Fruit fly (Drosophila melanogaster): Measurements from ENCODE around the gene nSyb.

The nSyb gene

dm6 chr3L:1668504-1668903, 31.0 kb upstream of the nSyb start, which contains the start of gene RpL23A (continued):
- no peak for TF ChIP-seq CG10669 (GFP tag; optimal IDR thresholded peaks at IDR 0.05)
- TF ChIP-seq pdm3 (GFP tag; optimal IDR thresholded peaks at IDR 0.05): no peak
- TF ChIP-seq ss (GFP tag; optimal IDR thresholded peaks at IDR 0.05): peak; percentile 56 to 85
- TF ChIP-seq CG8119 (GFP tag; IDR thresholded peaks at IDR 0.05): no peak
- TF ChIP-seq CG9139 (GFP tag; optimal IDR thresholded peaks at IDR 0.05): peak; percentile 77
- peak; percentile 95 for TF ChIP-seq Eip78C (GFP tag)
- peak; percentile 73 for TF ChIP-seq CG8319 (GFP tag; optimal IDR thresholded peaks at IDR 0.05)
- TF ChIP-seq Eip75B (GFP tag; optimal IDR thresholded peaks at IDR 0.05): peak; percentile 85
- no peak for TF ChIP-seq CG8632 (GFP tag; optimal IDR thresholded peaks at IDR 0.05)
- no peak for TF ChIP-seq svp (GFP tag)
- TF ChIP-seq fd59A (GFP tag; optimal IDR thresholded peaks at IDR 0.05): peak; percentile 51
- TF ChIP-seq Hr4 (GFP tag; optimal IDR thresholded peaks at IDR 0.05): no peak
- no peak for TF ChIP-seq CG4318 (GFP tag; optimal IDR thresholded peaks at IDR 0.05)
- TF ChIP-seq CG6163 (GFP tag; IDR thresholded peaks at IDR 0.05): peak; percentile 93
- peak; percentile 74 for TF ChIP-seq CG16779 (tag; optimal IDR thresholded peaks at IDR 0.05)

DNA sequence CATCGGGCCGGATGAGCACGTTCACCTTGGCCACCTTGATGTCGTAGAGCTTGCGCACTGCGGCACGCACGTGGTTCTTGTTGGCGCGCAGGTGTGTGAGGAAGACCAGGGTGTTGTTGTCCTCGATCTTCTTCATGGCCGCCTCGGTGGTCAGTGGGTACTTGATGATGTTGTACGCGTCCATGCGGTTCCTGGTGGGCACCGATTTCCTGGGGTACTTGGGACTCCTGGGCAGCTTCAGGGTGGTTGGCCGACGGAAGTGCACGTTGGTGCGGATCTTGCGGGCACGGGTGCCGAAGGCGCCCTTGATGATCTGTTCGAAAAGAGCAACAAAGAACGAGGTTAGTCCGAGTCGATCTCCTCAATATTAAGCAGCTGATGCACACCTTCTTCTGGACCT, 29.9 kb upstream of the nSyb start:
- TF ChIP-seq Hr39 (GFP tag; optimal IDR thresholded peaks at IDR 0.05): no peak
- TF ChIP-seq salr (GFP tag; optimal IDR thresholded peaks at IDR 0.05): no peak
- no peak for TF ChIP-seq Blimp-1 (GFP tag; optimal IDR thresholded peaks at IDR 0.05)
- no peak for TF ChIP-seq Sox102F (GFP tag; optimal IDR thresholded peaks at IDR 0.05)
- no peak for TF ChIP-seq Ets96B (tag; optimal IDR thresholded peaks at IDR 0.05)
- no peak for TF ChIP-seq CG31627 (GFP tag; optimal IDR thresholded peaks at IDR 0.05)
- TF ChIP-seq ss (GFP tag; optimal IDR thresholded peaks at IDR 0.05): no peak

DNA sequence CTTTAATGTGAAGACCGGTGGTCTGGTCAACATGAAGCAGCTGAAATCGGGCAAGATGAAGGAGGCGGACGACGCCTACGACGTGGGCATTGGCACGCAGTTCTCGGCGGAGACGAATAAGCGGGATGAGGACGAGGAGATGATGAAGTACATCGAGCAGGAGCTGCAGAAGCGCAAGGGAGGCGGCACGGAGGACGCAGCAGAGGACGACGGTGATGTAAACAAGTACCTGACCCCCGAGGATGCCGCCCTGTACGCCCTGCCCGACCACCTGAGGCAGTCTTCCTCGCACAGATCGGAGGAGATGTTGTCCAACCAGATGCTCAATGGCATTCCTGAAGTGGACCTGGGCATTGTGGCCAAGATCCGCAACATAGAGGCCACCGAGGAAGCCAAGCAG, 28.0 kb upstream of the nSyb start:
- TF ChIP-seq dac (GFP tag; optimal IDR thresholded peaks at IDR 0.05): no peak
- TF ChIP-seq lz (GFP tag; optimal IDR thresholded peaks at IDR 0.05): no peak

- TF ChIP-seq CG4318 (GFP tag; optimal IDR thresholded peaks at IDR 0.05) (no peak), achi (GFP tag; optimal IDR thresholded peaks at IDR 0.05) (peak; percentile 93), salr (GFP tag; optimal IDR thresholded peaks at IDR 0.05) (no peak), CG10669 (GFP tag; optimal IDR thresholded peaks at IDR 0.05) (no peak), eg (GFP tag; IDR thresholded peaks at IDR 0.05) (no peak)
Measured at dm6 chr3L:1664876-1665275, 27.3 kb upstream of the nSyb start, which contains the start of the genes Srrm234 and CG7974. Gene Srrm234, minus strand, starts transcription at chr3L:1665064. Gene CG7974, plus strand, starts transcription at chr3L:1665138.

DNA sequence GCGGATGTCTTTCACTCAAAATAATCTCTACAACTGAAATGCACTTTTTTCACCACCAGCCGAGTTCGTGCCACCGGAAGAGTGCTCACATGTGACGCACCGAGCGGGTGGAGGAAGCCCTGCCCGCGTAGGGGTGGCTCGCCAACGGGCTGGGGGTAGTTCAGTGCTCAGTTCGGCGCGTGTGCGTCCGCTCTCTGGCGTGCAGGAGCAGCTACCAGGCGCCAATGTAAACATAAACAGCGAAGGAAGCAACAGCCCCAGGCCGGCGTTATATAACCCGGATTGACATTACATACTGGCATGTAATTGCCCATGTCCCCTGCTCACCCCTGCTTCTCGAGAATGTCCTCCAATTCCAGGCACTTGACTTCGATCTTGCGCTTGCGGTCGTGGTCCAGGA, 26.7 kb upstream of the nSyb start:
- TF ChIP-seq CG8119 (GFP tag; IDR thresholded peaks at IDR 0.05) (no peak), CG11902 (GFP tag; optimal IDR thresholded peaks at IDR 0.05) (no peak), Ets96B (tag; optimal IDR thresholded peaks at IDR 0.05) (no peak), fkh (GFP tag; optimal IDR thresholded peaks at IDR 0.05) (no peak), Sox15 (GFP tag; optimal IDR thresholded peaks at IDR 0.05) (no peak), esn (GFP tag; optimal IDR thresholded peaks at IDR 0.05) (no peak), lz (GFP tag; optimal IDR thresholded peaks at IDR 0.05) (no peak), Eip93F (GFP tag; optimal IDR thresholded peaks at IDR 0.05) (no peak), vri (GFP tag; optimal IDR thresholded peaks at IDR 0.05) (no peak), Hr38 (GFP tag; optimal IDR thresholded peaks at IDR 0.05) (no peak), acj6 (GFP tag; optimal IDR thresholded peaks at IDR 0.05) (no peak), ss (GFP tag; optimal IDR thresholded peaks at IDR 0.05) (no peak), CG31627 (GFP tag; optimal IDR thresholded peaks at IDR 0.05) (no peak), Sox102F (GFP tag; optimal IDR thresholded peaks at IDR 0.05) (no peak), CG6808 (GFP tag; optimal IDR thresholded peaks at IDR 0.05) (no peak)

Measured in whole organism, prepupa.